Worm (Caenorhabditis elegans): Measurements from ENCODE around the gene ddp-1.

DNA sequence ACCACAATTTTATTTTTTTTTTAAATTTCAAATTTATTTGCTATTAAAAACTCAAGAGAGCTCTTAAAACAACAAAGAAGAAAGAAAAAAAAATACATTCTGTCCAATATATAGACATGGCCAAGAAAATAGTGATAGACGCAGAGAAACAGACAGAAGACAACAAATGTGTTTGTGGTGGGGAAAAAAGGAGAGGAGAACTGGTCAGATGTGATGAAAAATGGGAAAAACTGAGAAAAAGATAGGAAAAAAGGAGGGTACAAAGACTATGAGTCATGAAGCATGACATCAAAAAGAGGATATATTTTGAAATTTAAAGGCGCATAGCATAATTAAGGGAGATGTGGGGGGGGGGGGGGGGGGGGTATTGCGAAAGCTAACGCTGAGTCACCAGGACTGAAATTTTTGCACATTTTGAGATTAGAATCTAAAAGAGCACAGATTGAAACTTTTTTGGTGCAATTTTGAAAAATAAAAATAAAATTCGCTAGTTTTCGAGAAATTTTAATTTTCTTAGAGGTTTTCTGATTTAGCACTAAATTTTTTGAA lies 40.6 kb upstream of the ddp-1 start:
- TF ChIP-seq B0261.1 (tag; optimal IDR thresholded peaks at IDR 0.05) (no peak), madf-10 (tag; optimal IDR thresholded peaks at IDR 0.05) (no peak)
